Worm (Caenorhabditis elegans) whole organism, midembryonic: ENCODE data around the gene M28.9.

Experiments
- T22C8.4 ChIP-seq: fragments of 200-800 bp; sonication (Bioruptor generic); IDR thresholded peaks from 2 replicates; pipeline ENCODE4 v1.3.6; 2022; ENCODE audit warnings: missing genetic modification characterization, missing compliant biosample characterization
- cog-1 ChIP-seq: sonication (generic microtip); optimal IDR thresholded peaks from 2 replicates; lab custom pipeline; 2016; ENCODE audit warnings: missing genetic modification characterization, missing compliant biosample characterization
- flt-1 ChIP-seq: fragments of 200-800 bp; sonication (Bioruptor generic); IDR thresholded peaks from 2 replicates; pipeline ENCODE4 v1.3.6; 2022; ENCODE audit warnings: missing genetic modification characterization, missing compliant biosample characterization
- med-1 ChIP-seq: sonication (generic microtip); optimal IDR thresholded peaks from 2 replicates; lab custom pipeline; 2017; ENCODE audit warnings: missing genetic modification characterization, mild to moderate bottlenecking, missing compliant biosample characterization, antibody characterized with exemption, missing genetic modification reagents; ENCODE audit not compliant: insufficient read depth
- tab-1 ChIP-seq: fragments of 200-800 bp; sonication (Bioruptor generic); IDR thresholded peaks from 2 replicates; pipeline ENCODE4 v1.3.6; 2022; ENCODE audit warnings: missing genetic modification characterization, missing compliant biosample characterization

DNA sequence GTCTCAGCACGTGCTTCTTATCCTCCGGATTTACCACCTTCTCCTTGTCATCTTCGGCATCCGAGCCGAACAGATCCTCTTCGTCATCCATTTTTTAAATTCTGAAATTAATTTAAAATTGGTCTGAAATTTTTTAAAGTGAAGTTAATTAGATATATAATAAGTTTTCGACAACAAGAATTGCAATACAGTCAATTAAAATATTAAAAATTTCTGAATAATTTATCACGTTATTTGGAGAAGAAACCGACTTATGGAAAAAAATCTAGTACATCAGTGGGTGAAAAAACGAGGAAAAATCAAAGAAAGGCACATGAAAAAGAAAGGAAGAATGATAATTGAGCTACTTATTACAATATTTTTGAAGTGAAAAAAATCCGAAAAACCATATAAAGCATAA lies 33.7 kb upstream of the M28.9 start, which contains the start of gene taf-13:
- TF ChIP-seq med-1 (GFP tag; lab: Kevin White, UChicago): no peak
- no peak for TF ChIP-seq T22C8.4
- TF ChIP-seq tab-1 (GFP tag; lab: Robert Waterston, UW): no peak
- no peak for TF ChIP-seq flt-1 (GFP tag; lab: Robert Waterston, UW)
- TF ChIP-seq cog-1 (tag; lab: Kevin White, UChicago): no peak
